Worm (Caenorhabditis elegans) whole organism, L4 larva: ENCODE data around the gene nstp-9.

Experiments
- F26F4.8 ChIP-seq: fragments of 200-800 bp; sonication (Bioruptor generic); conservative IDR thresholded peaks from 2 replicates; pipeline ENCODE4 v1.3.6; 2022; ENCODE audit warnings: missing genetic modification characterization, missing compliant biosample characterization
- Y48G9A.11 ChIP-seq: fragments of 200-800 bp; sonication (Bioruptor generic); IDR thresholded peaks from 2 replicates; pipeline ENCODE4 v1.3.6; 2022; ENCODE audit warnings: missing genetic modification reagents, missing genetic modification characterization, missing compliant biosample characterization
- Y75B8A.6 ChIP-seq: fragments of 200-800 bp; sonication (Bioruptor generic); IDR thresholded peaks from 2 replicates; pipeline ENCODE4 v1.3.6; 2022; ENCODE audit warnings: missing genetic modification reagents, missing genetic modification characterization, missing compliant biosample characterization
- ama-1 ChIP-seq: fragments of 150-350 bp; optimal IDR thresholded peaks from 2 replicates; lab custom pipeline; 2014; ENCODE audit warnings: inconsistent platforms, mixed read lengths
- attf-4 ChIP-seq: sonication (generic microtip); optimal IDR thresholded peaks from 3 replicates; lab custom pipeline; 2017; ENCODE audit warnings: missing biosample characterization, missing genetic modification characterization
- ceh-28 ChIP-seq: fragments of 150-350 bp; optimal IDR thresholded peaks from 2 replicates; lab custom pipeline; 2014; ENCODE audit warnings: missing biosample characterization, missing genetic modification reagents, missing genetic modification characterization
- ceh-32 ChIP-seq: sonication (generic microtip); optimal IDR thresholded peaks from 2 replicates; lab custom pipeline; 2016; ENCODE audit warnings: mild to moderate bottlenecking, missing genetic modification characterization, missing compliant biosample characterization; ENCODE audit not compliant: poor library complexity
- ceh-62 ChIP-seq: sonication (generic microtip); optimal IDR thresholded peaks from 2 replicates; lab custom pipeline; 2017; ENCODE audit warnings: missing biosample characterization, missing genetic modification characterization
- ceh-82 ChIP-seq: sonication (generic microtip); optimal IDR thresholded peaks from 2 replicates; lab custom pipeline; 2017; ENCODE audit warnings: missing biosample characterization, missing genetic modification characterization
- cey-2 ChIP-seq: sonication (generic microtip); optimal IDR thresholded peaks from 3 replicates; lab custom pipeline; 2017; ENCODE audit warnings: missing genetic modification characterization, mild to moderate bottlenecking, missing compliant biosample characterization, antibody characterized with exemption, borderline replicate concordance; ENCODE audit not compliant: insufficient read depth
- ctbp-1 ChIP-seq: fragments of 200-800 bp; sonication (Bioruptor generic); IDR thresholded peaks from 2 replicates; pipeline ENCODE4 v1.3.6; 2022; ENCODE audit warnings: missing genetic modification reagents, missing genetic modification characterization, missing compliant biosample characterization
- daf-16 ChIP-seq, 3 experiments: sonication (generic microtip); optimal IDR thresholded peaks; 2 replicates each; lab custom pipeline; 2016 to 2017; ENCODE audit warnings: missing genetic modification characterization in 3 of 3, missing genetic modification reagents in 3 of 3, mild to moderate bottlenecking in 2 of 3, missing compliant biosample characterization in 2 of 3, missing biosample characterization in 1 of 3, moderate library complexity in 1 of 3
- daf-19 ChIP-seq: fragments of 200-800 bp; sonication (Bioruptor generic); conservative IDR thresholded peaks from 2 replicates; pipeline ENCODE4 v1.3.6; 2022; ENCODE audit warnings: missing genetic modification characterization, missing compliant biosample characterization
- dmd-6 ChIP-seq: fragments of 200-800 bp; sonication (Bioruptor generic); IDR thresholded peaks from 2 replicates; pipeline ENCODE4 v1.3.6; 2022; ENCODE audit warnings: missing genetic modification reagents, missing genetic modification characterization, missing compliant biosample characterization
- dmd-8 ChIP-seq: fragments of 200-800 bp; sonication (Bioruptor generic); IDR thresholded peaks from 2 replicates; pipeline ENCODE4 v1.3.6; 2022; ENCODE audit warnings: missing genetic modification characterization, missing compliant biosample characterization
- dpl-1 ChIP-seq: fragments of 150-350 bp; optimal IDR thresholded peaks from 2 replicates; lab custom pipeline; 2014; ENCODE audit warnings: missing biosample characterization, missing genetic modification reagents, missing genetic modification characterization
- dve-1 ChIP-seq: sonication (generic microtip); optimal IDR thresholded peaks from 2 replicates; lab custom pipeline; 2017; ENCODE audit warnings: antibody characterized with exemption, mild to moderate bottlenecking, missing genetic modification characterization, missing compliant biosample characterization; ENCODE audit not compliant: insufficient read depth
- egl-43 ChIP-seq: fragments of 200-800 bp; sonication (Bioruptor generic); IDR thresholded peaks from 2 replicates; pipeline ENCODE4 v1.3.6; 2022; ENCODE audit warnings: missing genetic modification reagents, missing genetic modification characterization, missing compliant biosample characterization
- fkh-10 ChIP-seq: fragments of 150-350 bp; optimal IDR thresholded peaks from 2 replicates; lab custom pipeline; 2014; ENCODE audit warnings: missing biosample characterization, missing genetic modification reagents, missing genetic modification characterization
- gei-8 ChIP-seq: fragments of 200-800 bp; sonication (Bioruptor generic); optimal IDR thresholded peaks from 2 replicates; lab custom pipeline; 2018; ENCODE audit warnings: mild to moderate bottlenecking, missing genetic modification characterization, missing compliant biosample characterization
- hlh-11 ChIP-seq: fragments of 200-800 bp; sonication (Bioruptor generic); optimal IDR thresholded peaks from 2 replicates; lab custom pipeline; 2018; ENCODE audit warnings: mild to moderate bottlenecking, missing genetic modification characterization, missing compliant biosample characterization
- hlh-30 ChIP-seq: sonication (generic microtip); optimal IDR thresholded peaks from 2 replicates; lab custom pipeline; 2017; ENCODE audit warnings: antibody characterized with exemption, mild to moderate bottlenecking, missing genetic modification characterization, missing compliant biosample characterization; ENCODE audit not compliant: insufficient read depth
- hmg-1.1 ChIP-seq: fragments of 200-800 bp; sonication (Bioruptor generic); IDR thresholded peaks from 2 replicates; pipeline ENCODE4 v1.3.6; 2022; ENCODE audit warnings: missing genetic modification reagents, missing genetic modification characterization, missing compliant biosample characterization
- lin-1 ChIP-seq: fragments of 200-800 bp; sonication (Bioruptor generic); IDR thresholded peaks from 2 replicates; pipeline ENCODE4 v1.3.6; 2022; ENCODE audit warnings: missing genetic modification reagents, missing genetic modification characterization, missing compliant biosample characterization
- lin-15B ChIP-seq: fragments of 150-350 bp; sonication (generic microtip); optimal IDR thresholded peaks from 3 replicates; lab custom pipeline; 2014; ENCODE audit warnings: missing biosample characterization, missing genetic modification characterization
- lin-38 ChIP-seq: fragments of 200-800 bp; sonication (Bioruptor generic); IDR thresholded peaks from 2 replicates; pipeline ENCODE4 v1.3.6; 2022; ENCODE audit warnings: missing genetic modification reagents, missing genetic modification characterization, missing compliant biosample characterization
- lir-3 ChIP-seq: sonication (generic microtip); optimal IDR thresholded peaks from 2 replicates; lab custom pipeline; 2016; ENCODE audit warnings: mild to moderate bottlenecking, missing genetic modification characterization, missing compliant biosample characterization
- madf-5 ChIP-seq, 2 experiments: fragments of 200-800 bp; sonication (Bioruptor generic); IDR thresholded peaks; 2 replicates each; pipeline ENCODE4 v1.3.6; 2022; ENCODE audit warnings: missing compliant biosample characterization in 2 of 2, missing genetic modification characterization in 2 of 2
- madf-9 ChIP-seq: fragments of 200-800 bp; sonication (Bioruptor generic); conservative IDR thresholded peaks from 2 replicates; pipeline ENCODE4 v1.3.6; 2022; ENCODE audit warnings: missing genetic modification reagents, missing genetic modification characterization, missing compliant biosample characterization
- mdl-1 ChIP-seq, 2 experiments: fragments of 150-350 bp in 1 of 2; sonication (generic microtip) in 1 of 2; optimal IDR thresholded peaks; 2 replicates each; lab custom pipeline; 2014 to 2017; ENCODE audit warnings: missing biosample characterization in 2 of 2, missing genetic modification characterization in 2 of 2
- mep-1 ChIP-seq: fragments of 150-350 bp; sonication (generic microtip); optimal IDR thresholded peaks from 3 replicates; lab custom pipeline; 2014; ENCODE audit warnings: missing biosample characterization, missing genetic modification characterization
- mes-2 ChIP-seq: sonication (generic microtip); optimal IDR thresholded peaks from 2 replicates; lab custom pipeline; 2016; ENCODE audit warnings: missing genotype, mild to moderate bottlenecking, missing genetic modification characterization, missing compliant biosample characterization; ENCODE audit not compliant: poor library complexity, severe bottlenecking
- nhr-111 ChIP-seq: fragments of 200-800 bp; sonication (Bioruptor generic); optimal IDR thresholded peaks from 2 replicates; lab custom pipeline; 2018; ENCODE audit warnings: mild to moderate bottlenecking, missing genetic modification characterization, missing compliant biosample characterization
- nhr-25 ChIP-seq: sonication (generic microtip); optimal IDR thresholded peaks from 2 replicates; lab custom pipeline; 2017; ENCODE audit warnings: missing genetic modification characterization, mild to moderate bottlenecking, missing compliant biosample characterization, antibody characterized with exemption, moderate library complexity, borderline replicate concordance; ENCODE audit not compliant: insufficient read depth
- nhr-28 ChIP-seq: fragments of 150-350 bp; optimal IDR thresholded peaks from 2 replicates; lab custom pipeline; 2014; ENCODE audit warnings: missing biosample characterization, missing genetic modification characterization
- nhr-42 ChIP-seq: fragments of 200-800 bp; sonication (Bioruptor generic); IDR thresholded peaks from 2 replicates; pipeline ENCODE4 v1.3.6; 2022; ENCODE audit warnings: missing genetic modification characterization, missing compliant biosample characterization
- nhr-48 ChIP-seq: sonication (generic microtip); optimal IDR thresholded peaks from 2 replicates; lab custom pipeline; 2016; ENCODE audit warnings: mild to moderate bottlenecking, missing genetic modification characterization, missing compliant biosample characterization
- nhr-6 ChIP-seq: fragments of 150-350 bp; optimal IDR thresholded peaks from 2 replicates; lab custom pipeline; 2014; ENCODE audit warnings: missing biosample characterization, missing genetic modification characterization
- nhr-77 ChIP-seq: fragments of 150-350 bp; optimal IDR thresholded peaks from 2 replicates; lab custom pipeline; 2014; ENCODE audit warnings: missing biosample characterization, missing genetic modification characterization
- pha-4 ChIP-seq, 2 experiments: fragments of 150-350 bp in 1 of 2; fragments of 200-800 bp in 1 of 2; sonication (Bioruptor generic) in 1 of 2; IDR thresholded peaks in 1 of 2; optimal IDR thresholded peaks in 1 of 2; 2 replicates each; pipeline versions ENCODE4 v1.3.6 to Lab custom; 2014 to 2022; ENCODE audit warnings: missing genetic modification characterization in 2 of 2, missing genetic modification reagents in 2 of 2, missing biosample characterization in 1 of 2, missing compliant biosample characterization in 1 of 2
- php-3 ChIP-seq: fragments of 200-800 bp; sonication (Bioruptor generic); IDR thresholded peaks from 2 replicates; pipeline ENCODE4 v1.3.6; 2022; ENCODE audit warnings: missing genetic modification reagents, missing genetic modification characterization, missing compliant biosample characterization
- saeg-2 ChIP-seq: fragments of 200-800 bp; sonication (Bioruptor generic); IDR thresholded peaks from 2 replicates; pipeline ENCODE4 v1.3.6; 2022; ENCODE audit warnings: missing genetic modification reagents, missing genetic modification characterization, missing compliant biosample characterization
- sdz-12 ChIP-seq: fragments of 200-800 bp; sonication (Bioruptor generic); optimal IDR thresholded peaks from 2 replicates; lab custom pipeline; 2018; ENCODE audit warnings: mild to moderate bottlenecking, missing genetic modification characterization, missing compliant biosample characterization
- tag-97 ChIP-seq: fragments of 200-800 bp; sonication (Bioruptor generic); IDR thresholded peaks from 2 replicates; pipeline ENCODE4 v1.3.6; 2022; ENCODE audit warnings: missing genetic modification characterization, missing compliant biosample characterization
- unc-62 ChIP-seq, 3 experiments: fragments of 150-350 bp in 1 of 3; sonication (generic microtip); optimal IDR thresholded peaks in 2 of 3; peaks in 1 of 3; 1 replicate in 1 of 3; 2 replicates in 2 of 3; lab custom pipeline; 2014 to 2017; ENCODE audit warnings: missing biosample characterization in 3 of 3, missing genetic modification characterization in 3 of 3, missing genetic modification reagents in 3 of 3, missing genotype in 1 of 3
- vab-7 ChIP-seq: fragments of 200-800 bp; sonication (Bioruptor generic); IDR thresholded peaks from 2 replicates; pipeline ENCODE4 v1.3.6; 2022; ENCODE audit warnings: missing genetic modification reagents, missing genetic modification characterization, missing compliant biosample characterization

The nstp-9 gene

ce11 chrX:10901766-10902165 lies 17.7 kb downstream of the nstp-9 start (continued):
- TF ChIP-seq F26F4.8 (no peak), ama-1 (lab: Kevin White, UChicago) (no peak), nhr-77 (no peak), dmd-8 (no peak), ctbp-1 (GFP tag; lab: Robert Waterston, UW) (no peak), egl-43 (GFP tag; lab: Robert Waterston, UW) (no peak), hmg-1.1 (no peak), ceh-32 (tag; lab: Kevin White, UChicago) (no peak), dmd-6 (GFP tag; lab: Robert Waterston, UW) (peak; percentile 79)

DNA sequence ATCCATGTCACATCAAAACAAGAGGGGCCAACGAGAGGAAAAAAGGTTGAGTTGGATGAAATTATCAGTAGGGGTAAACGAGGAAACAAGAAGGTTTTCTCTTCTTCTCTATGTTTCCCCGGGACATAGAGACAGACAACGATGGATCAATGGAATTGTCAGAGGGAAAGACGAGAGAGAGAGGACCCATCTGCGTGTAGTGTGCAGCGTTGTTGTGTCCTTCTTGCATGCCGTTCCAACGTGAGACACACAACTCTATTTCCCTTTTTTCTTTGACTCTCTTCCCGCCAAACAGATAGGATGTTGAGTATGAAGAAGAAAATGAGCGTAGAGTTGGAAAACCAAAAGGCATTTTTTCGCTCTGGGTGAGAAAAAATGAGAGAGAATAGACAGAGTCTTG lies 18.6 kb downstream of the nstp-9 start:
- TF ChIP-seq daf-16 (GFP tag; optimal IDR thresholded peaks at IDR 0.05; lab: Kevin White, UChicago) (peak in 1 of 2 experiments; percentile 77), daf-16 (tag; optimal IDR thresholded peaks at IDR 0.05; lab: Kevin White, UChicago) (peak; percentile 12), egl-43 (GFP tag; lab: Robert Waterston, UW) (no peak), lin-1 (GFP tag; lab: Robert Waterston, UW) (no peak), mdl-1 (tag; optimal IDR thresholded peaks at IDR 0.05; lab: Kevin White, UChicago) (peak in 1 of 2 experiments; percentile 79), mes-2 (tag; lab: Kevin White, UChicago) (peak; percentile 39), hlh-11 (tag; lab: Kevin White, UChicago) (peak; percentile 80), lir-3 (no peak), nhr-111 (no peak), lin-15B (tag; lab: Kevin White, UChicago) (no peak), ceh-82 (no peak), nhr-25 (tag; lab: Kevin White, UChicago) (no peak), dve-1 (peak; percentile 28), nhr-28 (tag; lab: Kevin White, UChicago) (peak; percentile 83), ceh-62 (tag; lab: Kevin White, UChicago) (no peak), unc-62 (GFP tag; optimal IDR thresholded peaks at IDR 0.05 in 1 of 2; lab: Kevin White, UChicago) (peak in 1 of 2 experiments; percentile 97), unc-62 (tag; optimal IDR thresholded peaks at IDR 0.05; lab: Kevin White, UChicago) (no peak), ctbp-1 (GFP tag; lab: Robert Waterston, UW) (0 out of 2 replicates have a peak, but pooled peaks have one; percentile 38), vab-7 (no peak), madf-9 (GFP tag; lab: Robert Waterston, UW) (0 out of 2 replicates have a peak, but pooled peaks have one; percentile 23), hlh-30 (tag; lab: Kevin White, UChicago) (peak; percentile 49), nhr-6 (tag; lab: Kevin White, UChicago) (no peak), mep-1 (tag; lab: Kevin White, UChicago) (peak; percentile 79), nhr-77 (peak; percentile 49), Y48G9A.11 (GFP tag; lab: Robert Waterston, UW) (no peak), dmd-6 (GFP tag; lab: Robert Waterston, UW) (peak; percentile 71), cey-2 (no peak), lin-38 (no peak), ceh-28 (tag; lab: Kevin White, UChicago) (no peak), nhr-48 (peak; percentile 19), pha-4 (GFP tag; IDR thresholded peaks at IDR 0.05; lab: Robert Waterston, UW) (no peak), pha-4 (tag; optimal IDR thresholded peaks at IDR 0.05; lab: Kevin White, UChicago) (no peak), fkh-10 (GFP tag; lab: Kevin White, UChicago) (peak; percentile 80), php-3 (GFP tag; lab: Robert Waterston, UW) (0 out of 2 replicates have a peak, but pooled peaks have one; percentile 22), saeg-2 (GFP tag; lab: Robert Waterston, UW) (no peak), daf-19 (GFP tag; lab: Robert Waterston, UW) (no peak), Y75B8A.6 (GFP tag; lab: Robert Waterston, UW) (no peak), gei-8 (GFP tag; lab: Kevin White, UChicago) (no peak), madf-5 (GFP tag; IDR thresholded peaks at IDR 0.05; lab: Robert Waterston, UW) (no peak), dpl-1 (GFP tag; lab: Kevin White, UChicago) (peak; percentile 21), sdz-12 (GFP tag; lab: Kevin White, UChicago) (no peak), nhr-42 (no peak), tag-97 (GFP tag; lab: Robert Waterston, UW) (no peak), attf-4 (no peak)
